Worm (Caenorhabditis elegans) whole organism, young adult: ENCODE measurements around the gene W07G4.2.

Experiments
- B0019.2 ChIP-seq: fragments of 200-800 bp; sonication (Bioruptor generic); conservative IDR thresholded peaks from 2 replicates; pipeline ENCODE4 v1.3.6; 2022; ENCODE audit warnings: missing genetic modification reagents, missing genetic modification characterization, missing compliant biosample characterization
- B0336.3 ChIP-seq: fragments of 200-800 bp; sonication (Bioruptor generic); IDR thresholded peaks from 2 replicates; pipeline ENCODE4 v1.3.6; 2022; ENCODE audit warnings: missing genetic modification characterization, missing compliant biosample characterization
- D2030.7 ChIP-seq: fragments of 200-800 bp; sonication (Bioruptor generic); IDR thresholded peaks from 2 replicates; pipeline ENCODE4 v1.3.6; 2022; ENCODE audit warnings: missing genetic modification reagents, missing genetic modification characterization, missing compliant biosample characterization
- F49E8.2 ChIP-seq: sonication (generic microtip); optimal IDR thresholded peaks from 3 replicates; lab custom pipeline; 2017; ENCODE audit warnings: missing genetic modification characterization, mild to moderate bottlenecking, missing compliant biosample characterization, antibody characterized with exemption, moderate library complexity; ENCODE audit not compliant: insufficient read depth
- F52B5.7 ChIP-seq: sonication (generic microtip); optimal IDR thresholded peaks from 2 replicates; lab custom pipeline; 2016; ENCODE audit warnings: mild to moderate bottlenecking, missing genetic modification characterization, missing compliant biosample characterization
- F55B11.4 ChIP-seq: sonication (generic microtip); optimal IDR thresholded peaks from 2 replicates; lab custom pipeline; 2016; ENCODE audit warnings: missing compliant biosample characterization, missing genetic modification characterization, borderline replicate concordance; ENCODE audit not compliant: insufficient read depth
- F57A8.1 ChIP-seq: fragments of 200-800 bp; sonication (Bioruptor generic); optimal IDR thresholded peaks from 2 replicates; lab custom pipeline; 2018; ENCODE audit warnings: mild to moderate bottlenecking, missing genetic modification characterization, moderate library complexity, missing compliant biosample characterization
- F57C9.4 ChIP-seq: sonication (generic microtip); optimal IDR thresholded peaks from 2 replicates; lab custom pipeline; 2017; ENCODE audit warnings: mild to moderate bottlenecking, missing genetic modification characterization, missing compliant biosample characterization
- K11D2.4 ChIP-seq: fragments of 200-800 bp; sonication (Bioruptor generic); IDR thresholded peaks from 2 replicates; pipeline ENCODE4 v1.3.6; 2022; ENCODE audit warnings: missing genetic modification reagents, missing genetic modification characterization, missing compliant biosample characterization
- T07F8.4 ChIP-seq: sonication (generic microtip); optimal IDR thresholded peaks from 2 replicates; lab custom pipeline; 2016; ENCODE audit warnings: mild to moderate bottlenecking, missing genetic modification characterization, moderate library complexity, missing compliant biosample characterization
- Y56A3A.18 ChIP-seq: fragments of 200-800 bp; sonication (Bioruptor generic); IDR thresholded peaks from 2 replicates; pipeline ENCODE4 v1.3.6; 2022; ENCODE audit warnings: missing genetic modification reagents, missing genetic modification characterization, missing compliant biosample characterization
- Y79H2A.3 ChIP-seq: fragments of 200-800 bp; sonication (Bioruptor generic); conservative IDR thresholded peaks from 2 replicates; pipeline ENCODE4 v1.3.6; 2022; ENCODE audit warnings: missing genetic modification reagents, missing genetic modification characterization, missing compliant biosample characterization
- ZK185.1 ChIP-seq: sonication (generic microtip); optimal IDR thresholded peaks from 2 replicates; lab custom pipeline; 2016; ENCODE audit warnings: mild to moderate bottlenecking, missing genetic modification characterization, missing compliant biosample characterization; ENCODE audit not compliant: poor library complexity, severe bottlenecking
- akir-1 ChIP-seq: fragments of 200-800 bp; sonication (Bioruptor generic); optimal IDR thresholded peaks from 2 replicates; lab custom pipeline; 2018; ENCODE audit warnings: mild to moderate bottlenecking, missing genetic modification characterization, moderate library complexity, missing compliant biosample characterization
- atf-7 ChIP-seq: sonication (generic microtip); optimal IDR thresholded peaks from 2 replicates; lab custom pipeline; 2017; ENCODE audit warnings: mild to moderate bottlenecking, missing genetic modification characterization, missing compliant biosample characterization
- attf-5 ChIP-seq: fragments of 200-800 bp; sonication (Bioruptor generic); optimal IDR thresholded peaks from 2 replicates; lab custom pipeline; 2018; ENCODE audit warnings: mild to moderate bottlenecking, missing genetic modification characterization, missing compliant biosample characterization
- attf-6 ChIP-seq: fragments of 200-800 bp; sonication (Bioruptor generic); IDR thresholded peaks from 2 replicates; pipeline ENCODE4 v1.3.6; 2022; ENCODE audit warnings: missing genetic modification reagents, missing genetic modification characterization, missing compliant biosample characterization
- ceh-40 ChIP-seq: fragments of 200-800 bp; sonication (Bioruptor generic); IDR thresholded peaks from 2 replicates; pipeline ENCODE4 v1.3.6; 2022; ENCODE audit warnings: missing genetic modification characterization, missing compliant biosample characterization
- ceh-91 ChIP-seq: fragments of 200-800 bp; sonication (Bioruptor generic); IDR thresholded peaks from 2 replicates; pipeline ENCODE4 v1.3.6; 2022; ENCODE audit warnings: missing genetic modification reagents, missing genetic modification characterization, missing compliant biosample characterization
- chd-7 ChIP-seq: sonication (generic microtip); optimal IDR thresholded peaks from 2 replicates; lab custom pipeline; 2016; ENCODE audit warnings: mild to moderate bottlenecking, missing genetic modification characterization, moderate library complexity, missing compliant biosample characterization
- dox-1 ChIP-seq: fragments of 200-800 bp; sonication (Bioruptor generic); IDR thresholded peaks from 2 replicates; pipeline ENCODE4 v1.3.6; 2022; ENCODE audit warnings: missing genetic modification reagents, missing genetic modification characterization, missing compliant biosample characterization
- dpl-1 ChIP-seq: fragments of 150-350 bp; optimal IDR thresholded peaks from 2 replicates; lab custom pipeline; 2014; ENCODE audit warnings: missing biosample characterization, missing genetic modification reagents, missing genetic modification characterization
- efl-1 ChIP-seq: fragments of 150-350 bp; optimal IDR thresholded peaks from 2 replicates; lab custom pipeline; 2014; ENCODE audit warnings: missing biosample characterization, missing genetic modification reagents, missing genetic modification characterization
- egl-44 ChIP-seq: fragments of 200-800 bp; sonication (Bioruptor generic); IDR thresholded peaks from 2 replicates; pipeline ENCODE4 v1.3.6; 2022; ENCODE audit warnings: missing genetic modification reagents, missing genetic modification characterization, missing compliant biosample characterization
- egrh-3 ChIP-seq: fragments of 200-800 bp; sonication (Bioruptor generic); IDR thresholded peaks from 2 replicates; pipeline ENCODE4 v1.3.6; 2022; ENCODE audit warnings: missing genetic modification reagents, missing genetic modification characterization, missing compliant biosample characterization
- ekl-4 ChIP-seq: fragments of 200-800 bp; sonication (Bioruptor generic); IDR thresholded peaks from 2 replicates; pipeline ENCODE4 v1.3.6; 2022; ENCODE audit warnings: missing genetic modification reagents, missing genetic modification characterization, missing compliant biosample characterization
- ets-4 ChIP-seq: fragments of 200-800 bp; sonication (Bioruptor generic); optimal IDR thresholded peaks from 2 replicates; lab custom pipeline; 2018; ENCODE audit warnings: mild to moderate bottlenecking, missing genetic modification characterization, missing compliant biosample characterization
- hsf-1 ChIP-seq: fragments of 200-800 bp; sonication (Bioruptor generic); IDR thresholded peaks from 2 replicates; pipeline ENCODE4 v1.3.6; 2022; ENCODE audit warnings: missing genetic modification reagents, missing genetic modification characterization, missing compliant biosample characterization
- let-607 ChIP-seq, 2 experiments: fragments of 200-800 bp in 1 of 2; sonication (Bioruptor generic) in 1 of 2; sonication (generic microtip) in 1 of 2; optimal IDR thresholded peaks; 2 replicates each; lab custom pipeline; 2016 to 2018; ENCODE audit warnings: mild to moderate bottlenecking in 2 of 2, missing compliant biosample characterization in 2 of 2, missing genetic modification characterization in 2 of 2, moderate library complexity in 2 of 2, missing genotype in 1 of 2
- lin-35 ChIP-seq, 3 experiments: fragments of 150-350 bp in 2 of 3; sonication (generic microtip) in 1 of 3; optimal IDR thresholded peaks; 2 replicates each; lab custom pipeline; 2014 to 2018; ENCODE audit warnings: missing biosample characterization in 3 of 3, missing genetic modification characterization in 3 of 3, missing genetic modification reagents in 3 of 3
- lir-1 ChIP-seq: fragments of 200-800 bp; sonication (Bioruptor generic); conservative IDR thresholded peaks from 2 replicates; pipeline ENCODE4 v1.3.6; 2022; ENCODE audit warnings: missing genetic modification reagents, missing genetic modification characterization, missing compliant biosample characterization
- lsl-1 ChIP-seq: fragments of 200-800 bp; sonication (Bioruptor generic); optimal IDR thresholded peaks from 2 replicates; lab custom pipeline; 2018; ENCODE audit warnings: mild to moderate bottlenecking, missing genetic modification characterization, moderate library complexity, missing compliant biosample characterization
- nhr-120 ChIP-seq: fragments of 200-800 bp; sonication (Bioruptor generic); IDR thresholded peaks from 2 replicates; pipeline ENCODE4 v1.3.6; 2022; ENCODE audit warnings: missing genetic modification characterization, missing compliant biosample characterization
- nhr-80 ChIP-seq: sonication (generic microtip); optimal IDR thresholded peaks from 2 replicates; lab custom pipeline; 2016; ENCODE audit warnings: missing genetic modification characterization, missing compliant biosample characterization
- nhr-90 ChIP-seq: sonication (generic microtip); optimal IDR thresholded peaks from 2 replicates; lab custom pipeline; 2016; ENCODE audit warnings: missing genotype, mild to moderate bottlenecking, missing genetic modification characterization, missing compliant biosample characterization
- rcor-1 ChIP-seq: fragments of 200-800 bp; sonication (Bioruptor generic); IDR thresholded peaks from 2 replicates; pipeline ENCODE4 v1.3.6; 2022; ENCODE audit warnings: missing genetic modification reagents, missing genetic modification characterization, missing compliant biosample characterization
- rpc-1 ChIP-seq, 2 experiments: fragments of 150-350 bp in 1 of 2; sonication (generic microtip) in 1 of 2; optimal IDR thresholded peaks; 2 replicates each; lab custom pipeline; 2014 to 2018; ENCODE audit warnings: missing biosample characterization in 1 of 2, missing genetic modification characterization in 1 of 2, missing genetic modification reagents in 1 of 2, missing genotype in 1 of 2
- sdz-38 ChIP-seq: sonication (generic microtip); optimal IDR thresholded peaks from 2 replicates; lab custom pipeline; 2016; ENCODE audit warnings: missing genotype, missing genetic modification characterization, missing compliant biosample characterization
- snpc-3.4 ChIP-seq: sonication (generic microtip); optimal IDR thresholded peaks from 2 replicates; lab custom pipeline; 2017; ENCODE audit warnings: missing genetic modification characterization, mild to moderate bottlenecking, missing compliant biosample characterization, antibody characterized with exemption, moderate library complexity, missing genotype, missing genetic modification reagents
- tbp1 ChIP-seq: fragments of 200-800 bp; sonication (Bioruptor generic); optimal IDR thresholded peaks from 2 replicates; lab custom pipeline; 2018; ENCODE audit warnings: mild to moderate bottlenecking, missing genetic modification characterization, missing compliant biosample characterization
- tbx-9 ChIP-seq: sonication (generic microtip); optimal IDR thresholded peaks from 2 replicates; lab custom pipeline; 2016; ENCODE audit warnings: borderline replicate concordance, missing genetic modification characterization, inconsistent platforms, missing compliant biosample characterization
- tlf-1 ChIP-seq: fragments of 200-800 bp; sonication (Bioruptor generic); optimal IDR thresholded peaks from 2 replicates; lab custom pipeline; 2018; ENCODE audit warnings: mild to moderate bottlenecking, missing genetic modification characterization, missing compliant biosample characterization
- unc-62 ChIP-seq: fragments of 150-350 bp; optimal IDR thresholded peaks from 2 replicates; lab custom pipeline; 2014; ENCODE audit warnings: missing biosample characterization, missing genetic modification reagents, missing genetic modification characterization
- zfh-2 ChIP-seq: fragments of 200-800 bp; sonication (Bioruptor generic); conservative IDR thresholded peaks from 2 replicates; pipeline ENCODE4 v1.3.6; 2022; ENCODE audit warnings: missing genetic modification reagents, missing genetic modification characterization, missing compliant biosample characterization
- ztf-18 ChIP-seq: sonication (generic microtip); optimal IDR thresholded peaks from 2 replicates; lab custom pipeline; 2016; ENCODE audit warnings: missing genotype, mild to moderate bottlenecking, missing genetic modification characterization, missing compliant biosample characterization
- ztf-25 ChIP-seq: fragments of 200-800 bp; sonication (Bioruptor generic); IDR thresholded peaks from 2 replicates; pipeline ENCODE4 v1.3.6; 2022; ENCODE audit warnings: missing genetic modification reagents, missing genetic modification characterization, missing compliant biosample characterization
- ztf-3 ChIP-seq: fragments of 200-800 bp; sonication (Bioruptor generic); optimal IDR thresholded peaks from 2 replicates; lab custom pipeline; 2018; ENCODE audit warnings: mild to moderate bottlenecking, missing genetic modification characterization, missing compliant biosample characterization
- ztf-6 ChIP-seq: fragments of 200-800 bp; sonication (Bioruptor generic); IDR thresholded peaks from 2 replicates; pipeline ENCODE4 v1.3.6; 2022; ENCODE audit warnings: missing genetic modification reagents, missing genetic modification characterization, missing compliant biosample characterization

W07G4.2 gene

ce11 chrV:13043195-13043762 lies 6.9 kb upstream of the W07G4.2 start, which contains the start of gene lap-2 (continued):
- TF ChIP-seq lin-35 (GFP tag; optimal IDR thresholded peaks at IDR 0.05; lab: Kevin White, UChicago) (no peak), dox-1 (GFP tag; lab: Robert Waterston, UW) (peak; percentile 52), ekl-4 (GFP tag; lab: Robert Waterston, UW) (no peak), K11D2.4 (GFP tag; lab: Robert Waterston, UW) (0 out of 2 replicates have a peak, but pooled peaks have one; percentile 33), rpc-1 (optimal IDR thresholded peaks at IDR 0.05; lab: Kevin White, UChicago) (no peak), rpc-1 (tag; optimal IDR thresholded peaks at IDR 0.05; lab: Kevin White, UChicago) (no peak), Y56A3A.18 (GFP tag; lab: Robert Waterston, UW) (no peak), attf-6 (no peak), tbp1 (GFP tag; lab: Kevin White, UChicago) (no peak), F57A8.1 (GFP tag; lab: Kevin White, UChicago) (no peak), ztf-18 (tag; lab: Kevin White, UChicago) (no peak), akir-1 (no peak), F55B11.4 (tag; lab: Kevin White, UChicago) (no peak), unc-62 (GFP tag; lab: Kevin White, UChicago) (peak; percentile 90), snpc-3.4 (no peak), egl-44 (GFP tag; lab: Robert Waterston, UW) (peak; percentile 53; the same call in 1 of the 2 replicates), ets-4 (peak; percentile 64), ztf-3 (GFP tag; lab: Kevin White, UChicago) (no peak), D2030.7 (GFP tag; lab: Robert Waterston, UW) (no peak), F52B5.7 (tag; lab: Kevin White, UChicago) (no peak), ztf-25 (GFP tag; lab: Robert Waterston, UW) (no peak), sdz-38 (tag; lab: Kevin White, UChicago) (no peak), atf-7 (tag; lab: Kevin White, UChicago) (peak; percentile 72), let-607 (tag; optimal IDR thresholded peaks at IDR 0.05; lab: Kevin White, UChicago) (peak; percentile 48 to 52), chd-7 (tag; lab: Kevin White, UChicago) (peak; percentile 51), egrh-3 (GFP tag; lab: Robert Waterston, UW) (no peak), Y79H2A.3 (GFP tag; lab: Robert Waterston, UW) (no peak), ZK185.1 (tag; lab: Kevin White, UChicago) (peak; percentile 46), dpl-1 (GFP tag; lab: Kevin White, UChicago) (no peak), nhr-90 (tag; lab: Kevin White, UChicago) (peak; percentile 46), ceh-40 (GFP tag; lab: Robert Waterston, UW) (no peak), hsf-1 (GFP tag; lab: Robert Waterston, UW) (no peak), ztf-6 (GFP tag; lab: Robert Waterston, UW) (no peak), T07F8.4 (tag; lab: Kevin White, UChicago) (no peak), attf-5 (no peak), B0019.2 (GFP tag; lab: Robert Waterston, UW) (no peak), F49E8.2 (tag; lab: Kevin White, UChicago) (no peak), tbx-9 (tag; lab: Kevin White, UChicago) (no peak), zfh-2 (GFP tag; lab: Robert Waterston, UW) (no peak), nhr-120 (no peak), B0336.3 (GFP tag; lab: Robert Waterston, UW) (no peak), rcor-1 (GFP tag; lab: Robert Waterston, UW) (no peak), nhr-80 (peak; percentile 82), lir-1 (GFP tag; lab: Robert Waterston, UW) (no peak), F57C9.4 (no peak), efl-1 (GFP tag; lab: Kevin White, UChicago) (no peak), tlf-1 (GFP tag; lab: Kevin White, UChicago) (peak; percentile 42), lsl-1 (GFP tag; lab: Kevin White, UChicago) (peak; percentile 16), ceh-91 (GFP tag; lab: Robert Waterston, UW) (no peak)
